Worm (Caenorhabditis elegans): ENCODE data around the gene ncs-1.

ncs-1 gene

ce11 chrX:949466-949865 is 13.6 kb downstream of the ncs-1 start:
- TF ChIP-seq ztf-3 (GFP tag; optimal IDR thresholded peaks at IDR 0.05) (no peak), F55B11.4 (tag; optimal IDR thresholded peaks at IDR 0.05; ENCODE audit: borderline replicate concordance, insufficient read depth) (no peak), egl-18 (GFP tag; IDR thresholded peaks at IDR 0.05) (no peak), F57A8.1 (GFP tag; optimal IDR thresholded peaks at IDR 0.05) (no peak), F10E7.11 (tag; optimal IDR thresholded peaks at IDR 0.05) (no peak), ztf-6 (GFP tag; IDR thresholded peaks at IDR 0.05) (0 out of 2 replicates have a peak, but pooled peaks have one; percentile 41), ztf-28 (GFP tag; IDR thresholded peaks at IDR 0.05) (no peak), zfh-2 (GFP tag; conservative IDR thresholded peaks at IDR 0.05) (peak; percentile 97), athp-1 (tag; optimal IDR thresholded peaks at IDR 0.05) (peak; percentile 39), F39B2.1 (GFP tag; IDR thresholded peaks at IDR 0.05) (no peak), ceh-27 (GFP tag; optimal IDR thresholded peaks at IDR 0.05) (peak; percentile 90), sdz-38 (tag; optimal IDR thresholded peaks at IDR 0.05) (no peak), K11D2.4 (GFP tag; IDR thresholded peaks at IDR 0.05) (peak; percentile 66; the same call in 1 of the 2 replicates), F57C9.4 (tag; optimal IDR thresholded peaks at IDR 0.05) (no peak), D2030.7 (GFP tag; IDR thresholded peaks at IDR 0.05) (no peak), tlf-1 (GFP tag; optimal IDR thresholded peaks at IDR 0.05) (no peak), let-607 (tag; optimal IDR thresholded peaks at IDR 0.05) (peak in 1 of 2 experiments; percentile 28), atf-7 (tag; optimal IDR thresholded peaks at IDR 0.05) (peak; percentile 20), ceh-40 (GFP tag; IDR thresholded peaks at IDR 0.05) (no peak), hsf-1 (GFP tag; IDR thresholded peaks at IDR 0.05) (0 out of 2 replicates have a peak, but pooled peaks have one; percentile 42), F52B5.7 (tag; optimal IDR thresholded peaks at IDR 0.05) (no peak), him-1 (tag; optimal IDR thresholded peaks at IDR 0.05) (no peak), attf-6 (GFP tag; IDR thresholded peaks at IDR 0.05) (no peak), F37B4.10 (GFP tag; IDR thresholded peaks at IDR 0.05) (no peak), ama-1 (optimal IDR thresholded peaks at IDR 0.05) (no peak), ama-1 (GFP tag; optimal IDR thresholded peaks at IDR 0.05) (no peak), nhr-80 (tag; optimal IDR thresholded peaks at IDR 0.05) (peak; percentile 46), fkh-3 (tag; optimal IDR thresholded peaks at IDR 0.05) (no peak), snpc-1.1 (tag; optimal IDR thresholded peaks at IDR 0.05; ENCODE audit: insufficient read depth) (no peak), nhr-120 (GFP tag; IDR thresholded peaks at IDR 0.05) (no peak), madf-8 (GFP tag; conservative IDR thresholded peaks at IDR 0.05) (no peak), ztf-25 (GFP tag; IDR thresholded peaks at IDR 0.05) (no peak), lag-1 (GFP tag; IDR thresholded peaks at IDR 0.05) (no peak), hlh-26 (GFP tag; conservative IDR thresholded peaks at IDR 0.05) (no peak), Y56A3A.18 (GFP tag; IDR thresholded peaks at IDR 0.05) (no peak), Y79H2A.3 (GFP tag; conservative IDR thresholded peaks at IDR 0.05) (no peak), die-1 (tag; optimal IDR thresholded peaks at IDR 0.05) (peak; percentile 28), pbrm-1 (GFP tag; IDR thresholded peaks at IDR 0.05) (peak; percentile 71), T26A5.8 (tag; optimal IDR thresholded peaks at IDR 0.05) (no peak), Y53F4B.3 (GFP tag; IDR thresholded peaks at IDR 0.05) (no peak), zim-3 (tag; optimal IDR thresholded peaks at IDR 0.05) (no peak), let-526 (GFP tag; IDR thresholded peaks at IDR 0.05) (no peak), snpc-4 (GFP tag; optimal IDR thresholded peaks at IDR 0.05) (peak; percentile 37), snpc-4 (tag; optimal IDR thresholded peaks at IDR 0.05) (peak in 3 of 4 experiments; percentile 27 to 67 (median 37)), lin-54 (GFP tag; optimal IDR thresholded peaks at IDR 0.05) (peak; percentile 38), F23B12.7 (tag; optimal IDR thresholded peaks at IDR 0.05; ENCODE audit: insufficient read depth) (peak; percentile 4), C17E4.6 (GFP tag; IDR thresholded peaks at IDR 0.05) (no peak), ccch-3 (GFP tag; optimal IDR thresholded peaks at IDR 0.05) (no peak), aptf-3 (GFP tag; IDR thresholded peaks at IDR 0.05) (no peak), C06A6.2 (GFP tag; conservative IDR thresholded peaks at IDR 0.05) (peak; percentile 59)
